Fruit fly (Drosophila melanogaster): ENCODE data around the gene mys.

Gene mys

dm6 chrX:8112715-8113114, 51.3 kb downstream of the mys start (continued):
- no peak for TF ChIP-seq CG33557 (GFP tag; optimal IDR thresholded peaks at IDR 0.05)
- no peak for TF ChIP-seq CG18764 (GFP tag; optimal IDR thresholded peaks at IDR 0.05)
- TF ChIP-seq tgo (GFP tag; IDR thresholded peaks at IDR 0.05) = peak; percentile 38; the same call in 1 of the 3 replicates
- no peak for TF ChIP-seq trem (tag; optimal IDR thresholded peaks at IDR 0.05)
- TF ChIP-seq CG2712 (tag; optimal IDR thresholded peaks at IDR 0.05) = no peak
- peak; percentile 37 for TF ChIP-seq D19B (GFP tag; optimal IDR thresholded peaks at IDR 0.05)
- TF ChIP-seq lab (GFP tag; optimal IDR thresholded peaks at IDR 0.05) = peak; percentile 69
- TF ChIP-seq D (optimal IDR thresholded peaks at IDR 0.05) = no peak
- TF ChIP-seq D (GFP tag; optimal IDR thresholded peaks at IDR 0.05) = no peak
- TF ChIP-seq esg (GFP tag; conservative IDR thresholded peaks at IDR 0.05) = peak; percentile 36; the same call in 1 of the 2 replicates
- TF ChIP-seq CG1792 (GFP tag; optimal IDR thresholded peaks at IDR 0.05) = no peak
- TF ChIP-seq Bgb (GFP tag; IDR thresholded peaks at IDR 0.05; ENCODE audit: partially characterized antibody) = no peak
- peak; percentile 67 for TF ChIP-seq Meics (GFP tag; optimal IDR thresholded peaks at IDR 0.05)
- no peak for TF ChIP-seq croc (GFP tag; conservative IDR thresholded peaks at IDR 0.05)
- TF ChIP-seq CG12155 (GFP tag; optimal IDR thresholded peaks at IDR 0.05) = no peak
- TF ChIP-seq CG14965 (GFP tag; optimal IDR thresholded peaks at IDR 0.05; ENCODE audit: borderline replicate concordance) = no peak
- TF ChIP-seq CG3407 (GFP tag; optimal IDR thresholded peaks at IDR 0.05) = no peak
- no peak for TF ChIP-seq wek (GFP tag; optimal IDR thresholded peaks at IDR 0.05)
- peak; percentile 46 for TF ChIP-seq caup (GFP tag; optimal IDR thresholded peaks at IDR 0.05; ENCODE audit: severe bottlenecking)
- TF ChIP-seq gsb (GFP tag; IDR thresholded peaks at IDR 0.05) = 0 out of 2 replicates have a peak, but pooled peaks have one; percentile 39
- TF ChIP-seq dan (GFP tag; IDR thresholded peaks at IDR 0.05) = no peak
- no peak for TF ChIP-seq sug (tag; optimal IDR thresholded peaks at IDR 0.05)
- TF ChIP-seq CG10366 (GFP tag; IDR thresholded peaks at IDR 0.05) = peak; percentile 28; the same call in 1 of the 2 replicates
- peak; percentile 3 for TF ChIP-seq zfh2 (GFP tag; optimal IDR thresholded peaks at IDR 0.05)
- no peak for TF ChIP-seq CG2199 (GFP tag; IDR thresholded peaks at IDR 0.05)
- TF ChIP-seq CG15073 (GFP tag; optimal IDR thresholded peaks at IDR 0.05) = no peak
- TF ChIP-seq Sry-β (GFP tag; optimal IDR thresholded peaks at IDR 0.05) = no peak
- no peak for TF ChIP-seq gfzf (GFP tag; optimal IDR thresholded peaks at IDR 0.05)
- no peak for TF ChIP-seq CG17385 (GFP tag; optimal IDR thresholded peaks at IDR 0.05)
- peak in 1 of 2 experiments; percentile 14 for TF ChIP-seq Pdp1 (GFP tag; optimal IDR thresholded peaks at IDR 0.05)
- no peak for TF ChIP-seq CG7556 (GFP tag; optimal IDR thresholded peaks at IDR 0.05)
- TF ChIP-seq twi (tag; optimal IDR thresholded peaks at IDR 0.05) = no peak
- TF ChIP-seq CG6272 (GFP tag; IDR thresholded peaks at IDR 0.05) = no peak
- no peak for TF ChIP-seq pum (GFP tag; optimal IDR thresholded peaks at IDR 0.05)

DNA sequence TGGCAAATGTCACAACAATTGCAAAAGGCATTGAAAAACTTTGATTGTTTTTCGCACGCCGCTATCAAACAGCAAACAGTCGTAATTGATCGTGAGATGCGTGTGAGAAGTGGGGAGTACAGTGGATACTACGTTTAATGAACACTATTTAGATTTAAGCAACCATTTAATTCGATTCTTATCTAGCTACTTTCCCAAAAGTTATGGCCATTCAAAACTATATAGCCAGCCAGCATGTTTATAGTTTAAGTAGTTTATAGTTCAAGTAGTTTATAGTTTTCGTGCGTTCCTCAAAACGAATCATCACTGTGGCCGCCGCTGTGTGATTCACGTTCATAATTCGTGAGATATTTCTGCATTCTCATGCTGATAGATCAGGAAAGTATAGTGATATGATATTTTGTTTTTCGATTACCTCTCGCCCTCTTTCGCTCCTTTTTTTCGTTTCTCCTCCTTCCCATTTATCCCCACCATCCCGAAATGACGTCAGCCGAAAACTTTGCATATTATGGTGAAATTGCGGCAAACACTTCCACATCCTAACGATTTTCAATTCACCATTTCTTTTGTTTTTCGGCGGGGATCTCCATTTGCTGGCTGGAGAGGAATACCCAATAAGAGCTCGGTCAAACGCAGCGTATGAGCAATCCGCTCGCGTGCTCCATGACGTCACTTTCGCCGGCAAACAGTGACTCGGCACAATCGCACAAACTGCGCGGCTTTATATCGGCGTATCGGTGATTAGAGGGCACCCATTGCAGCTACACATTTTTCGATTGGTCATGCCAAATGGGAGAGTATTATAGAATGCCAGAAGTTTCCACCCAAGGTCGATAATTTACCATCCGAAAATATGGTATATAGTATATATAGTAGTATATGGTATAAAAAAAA, 52.2 kb downstream of the mys start:
- peak; percentile 75 for TF ChIP-seq Fer1 (GFP tag; optimal IDR thresholded peaks at IDR 0.05)
- peak; percentile 57; the same call in 1 of the 2 replicates for TF ChIP-seq klu (GFP tag; IDR thresholded peaks at IDR 0.05)
- peak; percentile 12 for TF ChIP-seq az2 (GFP tag; optimal IDR thresholded peaks at IDR 0.05)
- no peak for TF ChIP-seq ro (GFP tag; IDR thresholded peaks at IDR 0.05)
- TF ChIP-seq CG8924 (tag; optimal IDR thresholded peaks at IDR 0.05) = peak; percentile 54
- TF ChIP-seq CG18476 (GFP tag; optimal IDR thresholded peaks at IDR 0.05) = no peak
- no peak for TF ChIP-seq bowl (GFP tag; IDR thresholded peaks at IDR 0.05)
- no peak for TF ChIP-seq ato (GFP tag; IDR thresholded peaks at IDR 0.05; ENCODE audit: partially characterized antibody)
- TF ChIP-seq CG11504 (tag; optimal IDR thresholded peaks at IDR 0.05) = peak; percentile 62
- no peak for TF ChIP-seq Atf3 (GFP tag; optimal IDR thresholded peaks at IDR 0.05)
- TF ChIP-seq CG5180 (GFP tag; optimal IDR thresholded peaks at IDR 0.05) = no peak
- no peak for TF ChIP-seq Ets97D (GFP tag; optimal IDR thresholded peaks at IDR 0.05)
- TF ChIP-seq Camta (GFP tag; optimal IDR thresholded peaks at IDR 0.05) = peak; percentile 30
- TF ChIP-seq CG10366 (GFP tag; IDR thresholded peaks at IDR 0.05) = peak; percentile 72
- TF ChIP-seq Asciz (GFP tag; optimal IDR thresholded peaks at IDR 0.05) = no peak
- TF ChIP-seq CG32532 (GFP tag; IDR thresholded peaks at IDR 0.05) = peak; percentile 83
- TF ChIP-seq row (GFP tag; IDR thresholded peaks at IDR 0.05) = peak; percentile 85
